Worm (Caenorhabditis elegans) whole organism, L4 larva: ENCODE measurements around the gene F54H12.4.
"Not testable (repeated sequence)": the region's sequence is repeated elsewhere in the genome, so short reads cannot be mapped to it uniquely, and the experiment has no call there.

Experiments used
- Y48G9A.11 ChIP-seq: fragments of 200-800 bp; sonication (Bioruptor generic); IDR thresholded peaks from 2 replicates; pipeline ENCODE4 v1.3.6; 2022; ENCODE audit warnings: missing genetic modification reagents, missing genetic modification characterization, missing compliant biosample characterization
- Y5F2A.4 ChIP-seq: fragments of 200-800 bp; sonication (Bioruptor generic); optimal IDR thresholded peaks from 2 replicates; lab custom pipeline; 2018; ENCODE audit warnings: mild to moderate bottlenecking, missing genetic modification characterization, missing compliant biosample characterization
- aha-1 ChIP-seq: fragments of 150-350 bp; peaks from one replicate; lab custom pipeline; 2014; ENCODE audit warnings: missing biosample characterization, missing genetic modification characterization
- attf-4 ChIP-seq: sonication (generic microtip); optimal IDR thresholded peaks from 3 replicates; lab custom pipeline; 2017; ENCODE audit warnings: missing biosample characterization, missing genetic modification characterization
- daf-19 ChIP-seq: fragments of 200-800 bp; sonication (Bioruptor generic); conservative IDR thresholded peaks from 2 replicates; pipeline ENCODE4 v1.3.6; 2022; ENCODE audit warnings: missing genetic modification characterization, missing compliant biosample characterization
- daf-8 ChIP-seq: fragments of 200-800 bp; sonication (Bioruptor generic); IDR thresholded peaks from 2 replicates; pipeline ENCODE4 v1.3.6; 2022; ENCODE audit warnings: missing genetic modification characterization, missing compliant biosample characterization
- dmd-8 ChIP-seq: fragments of 200-800 bp; sonication (Bioruptor generic); IDR thresholded peaks from 2 replicates; pipeline ENCODE4 v1.3.6; 2022; ENCODE audit warnings: missing genetic modification characterization, missing compliant biosample characterization
- dpl-1 ChIP-seq: fragments of 150-350 bp; optimal IDR thresholded peaks from 2 replicates; lab custom pipeline; 2014; ENCODE audit warnings: missing biosample characterization, missing genetic modification reagents, missing genetic modification characterization
- duxl-1 ChIP-seq: sonication (generic microtip); optimal IDR thresholded peaks from 2 replicates; lab custom pipeline; 2016; ENCODE audit warnings: mild to moderate bottlenecking, missing genetic modification characterization, moderate library complexity, missing compliant biosample characterization; ENCODE audit not compliant: poor library complexity
- egl-27 ChIP-seq: sonication (generic microtip); optimal IDR thresholded peaks from 3 replicates; lab custom pipeline; 2017; ENCODE audit warnings: missing biosample characterization, missing genetic modification reagents, missing genetic modification characterization
- gei-8 ChIP-seq: fragments of 200-800 bp; sonication (Bioruptor generic); optimal IDR thresholded peaks from 2 replicates; lab custom pipeline; 2018; ENCODE audit warnings: mild to moderate bottlenecking, missing genetic modification characterization, missing compliant biosample characterization
- lin-1 ChIP-seq: fragments of 200-800 bp; sonication (Bioruptor generic); IDR thresholded peaks from 2 replicates; pipeline ENCODE4 v1.3.6; 2022; ENCODE audit warnings: missing genetic modification reagents, missing genetic modification characterization, missing compliant biosample characterization
- lin-15B ChIP-seq: fragments of 150-350 bp; sonication (generic microtip); optimal IDR thresholded peaks from 3 replicates; lab custom pipeline; 2014; ENCODE audit warnings: missing biosample characterization, missing genetic modification characterization
- lin-38 ChIP-seq: fragments of 200-800 bp; sonication (Bioruptor generic); IDR thresholded peaks from 2 replicates; pipeline ENCODE4 v1.3.6; 2022; ENCODE audit warnings: missing genetic modification reagents, missing genetic modification characterization, missing compliant biosample characterization
- lsy-2 ChIP-seq, 2 experiments: fragments of 150-350 bp in 1 of 2; sonication (generic microtip) in 1 of 2; optimal IDR thresholded peaks; 2 replicates each; lab custom pipeline; 2014 to 2017; ENCODE audit warnings: missing biosample characterization in 2 of 2, missing genetic modification characterization in 2 of 2
- nhr-77 ChIP-seq: fragments of 150-350 bp; optimal IDR thresholded peaks from 2 replicates; lab custom pipeline; 2014; ENCODE audit warnings: missing biosample characterization, missing genetic modification characterization
- set-16 ChIP-seq: fragments of 200-800 bp; sonication (Bioruptor generic); IDR thresholded peaks from 2 replicates; pipeline ENCODE4 v1.3.6; 2022; ENCODE audit warnings: missing genetic modification reagents, missing genetic modification characterization, missing compliant biosample characterization
- spr-3 ChIP-seq: fragments of 200-800 bp; sonication (Bioruptor generic); optimal IDR thresholded peaks from 2 replicates; lab custom pipeline; 2018; ENCODE audit warnings: mild to moderate bottlenecking, missing genetic modification characterization, missing compliant biosample characterization
- unc-130 ChIP-seq: sonication (generic microtip); optimal IDR thresholded peaks from 2 replicates; lab custom pipeline; 2016; ENCODE audit warnings: missing genetic modification reagents, missing genetic modification characterization, missing compliant biosample characterization
- unc-39 ChIP-seq: sonication (generic microtip); optimal IDR thresholded peaks from 2 replicates; lab custom pipeline; 2017; ENCODE audit warnings: missing biosample characterization, missing genetic modification characterization
- unc-62 ChIP-seq, 3 experiments: fragments of 150-350 bp in 1 of 3; sonication (generic microtip); optimal IDR thresholded peaks in 2 of 3; peaks in 1 of 3; 1 replicate in 1 of 3; 2 replicates in 2 of 3; lab custom pipeline; 2014 to 2017; ENCODE audit warnings: missing biosample characterization in 3 of 3, missing genetic modification characterization in 3 of 3, missing genetic modification reagents in 3 of 3, missing genotype in 1 of 3
- vab-7 ChIP-seq: fragments of 200-800 bp; sonication (Bioruptor generic); IDR thresholded peaks from 2 replicates; pipeline ENCODE4 v1.3.6; 2022; ENCODE audit warnings: missing genetic modification reagents, missing genetic modification characterization, missing compliant biosample characterization
- zag-1 ChIP-seq: fragments of 150-350 bp; optimal IDR thresholded peaks from 2 replicates; lab custom pipeline; 2014; ENCODE audit warnings: missing biosample characterization, missing genetic modification characterization
- zip-2 ChIP-seq: fragments of 150-350 bp; optimal IDR thresholded peaks from 2 replicates; lab custom pipeline; 2014; ENCODE audit warnings: missing biosample characterization, missing genetic modification characterization
- ztf-11 ChIP-seq: fragments of 150-350 bp; optimal IDR thresholded peaks from 2 replicates; lab custom pipeline; 2014; ENCODE audit warnings: missing biosample characterization, missing genetic modification characterization

F54H12.4 gene

DNA sequence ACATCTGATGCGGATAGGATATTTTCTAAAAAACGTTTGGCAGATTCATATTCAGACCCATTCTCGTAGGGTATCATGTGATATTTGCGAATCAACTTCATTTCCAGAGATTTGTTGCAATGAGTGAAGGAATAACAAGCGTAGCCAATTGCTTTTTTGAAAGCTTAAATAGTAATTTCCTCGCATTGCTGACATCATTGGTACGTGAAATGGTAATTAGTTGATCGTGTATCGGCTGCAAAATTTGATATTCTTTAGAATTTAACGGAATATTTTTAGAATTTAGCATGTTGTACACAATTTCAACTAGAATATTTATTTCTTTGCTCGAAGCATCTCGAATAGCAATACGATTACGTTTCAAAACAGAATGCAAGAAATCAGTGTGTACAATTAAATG, at the start of gene F54H12.4:
Gene F54H12.4, minus strand, starts transcription at position 101 of the 400 bp plus-strand sequence.
- TF ChIP-seq zip-2 (tag; lab: Kevin White, UChicago); daf-19 (GFP tag; lab: Robert Waterston, UW); unc-130 (GFP tag; lab: Kevin White, UChicago): not testable (repeated sequence)

DNA sequence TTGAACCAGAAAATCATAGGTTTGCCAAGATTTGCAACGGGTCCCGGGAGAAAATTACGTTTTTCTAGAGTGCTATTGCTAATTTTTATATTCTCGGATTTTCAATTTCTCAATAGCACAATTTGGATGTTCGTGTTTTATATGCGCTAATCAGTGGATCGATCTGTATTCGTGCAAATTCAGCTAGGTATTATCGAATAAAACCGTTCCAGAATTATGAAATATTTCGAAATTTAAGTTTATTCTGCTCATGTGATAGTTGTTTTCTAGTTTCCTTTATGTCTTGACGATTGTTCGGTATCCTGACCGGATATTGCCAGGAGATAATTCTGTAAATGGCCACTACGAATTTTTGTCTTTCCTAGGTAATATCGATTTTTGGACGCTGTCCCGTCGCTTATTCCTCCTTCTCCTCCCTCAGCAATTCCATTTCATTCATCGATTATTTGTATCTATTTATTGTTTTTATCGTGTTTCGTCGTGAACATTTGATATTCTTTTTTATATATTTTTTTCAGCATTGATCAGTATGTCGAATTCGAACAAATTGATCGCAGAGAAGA, 47.8 kb upstream of the F54H12.4 start, which contains the start of gene cit-1.2:
Gene cit-1.2, plus strand, starts transcription at position 513 of the 563 bp plus-strand sequence.
- TF ChIP-seq dpl-1 (no peak), unc-62 (GFP tag; optimal IDR thresholded peaks at IDR 0.05 in 1 of 2; lab: Kevin White, UChicago) (no peak), unc-62 (tag; optimal IDR thresholded peaks at IDR 0.05; lab: Kevin White, UChicago) (no peak), zip-2 (tag; lab: Kevin White, UChicago) (peak; percentile 51), Y48G9A.11 (GFP tag; lab: Robert Waterston, UW) (no peak)

DNA sequence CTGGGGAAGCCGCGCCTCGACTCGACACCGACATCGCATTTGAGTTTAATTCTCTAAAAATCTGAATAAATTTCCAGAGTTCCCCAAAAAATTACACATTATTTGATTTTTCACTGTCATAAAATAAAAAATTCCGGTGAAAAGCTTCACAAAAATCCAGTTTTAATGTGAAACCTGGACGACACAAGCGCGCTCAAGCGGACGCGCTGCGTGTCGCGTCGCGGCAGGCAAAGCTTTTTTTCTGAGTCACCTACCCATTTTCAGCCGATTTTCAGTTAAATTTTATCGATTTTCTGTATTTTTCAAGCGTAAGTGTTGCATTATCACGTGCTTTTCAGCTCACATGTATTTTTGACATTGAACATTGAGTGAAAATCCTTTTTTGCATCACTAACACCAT, 47.2 kb upstream of the F54H12.4 start, which contains the start of gene cit-1.1:
Gene cit-1.1, minus strand, starts transcription at position 53 of the 400 bp plus-strand sequence.
- TF ChIP-seq dpl-1 = peak; percentile 37
- no peak for TF ChIP-seq unc-39 (tag; lab: Kevin White, UChicago)
- TF ChIP-seq attf-4 (tag; lab: Kevin White, UChicago) = no peak
- no peak for TF ChIP-seq zag-1
- TF ChIP-seq lsy-2 (tag; optimal IDR thresholded peaks at IDR 0.05; lab: Kevin White, UChicago) = peak in 1 of 2 experiments; percentile 35
- no peak for TF ChIP-seq gei-8 (GFP tag; lab: Kevin White, UChicago)
- no peak for TF ChIP-seq duxl-1
- TF ChIP-seq aha-1 = peak; percentile 92
- TF ChIP-seq lin-38 (GFP tag; lab: Robert Waterston, UW) = peak; percentile 81

DNA sequence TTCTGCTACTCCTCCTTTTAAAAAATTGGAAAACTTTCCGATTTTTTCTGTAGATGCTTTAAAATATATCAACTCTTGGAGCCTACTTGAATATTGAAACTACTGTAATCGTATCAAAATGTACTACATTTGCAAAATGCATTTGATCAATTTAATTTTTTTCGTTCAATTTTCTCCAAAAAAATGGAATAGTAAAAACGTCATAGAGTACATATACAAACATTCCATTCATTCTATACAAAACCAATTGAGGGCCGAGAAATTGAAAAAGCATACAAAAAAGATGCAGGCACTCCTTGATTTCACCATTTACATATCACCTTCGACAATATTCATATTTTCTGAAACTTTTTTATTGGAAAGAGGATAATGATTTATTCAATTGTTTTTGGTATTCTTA, 41.5 kb upstream of the F54H12.4 start, which contains the start of gene C06G4.6:
Gene C06G4.6, plus strand, starts transcription at position 301 of the 400 bp plus-strand sequence.
- TF ChIP-seq aha-1 (peak; percentile 29), vab-7 (GFP tag; lab: Robert Waterston, UW) (no peak)

DNA sequence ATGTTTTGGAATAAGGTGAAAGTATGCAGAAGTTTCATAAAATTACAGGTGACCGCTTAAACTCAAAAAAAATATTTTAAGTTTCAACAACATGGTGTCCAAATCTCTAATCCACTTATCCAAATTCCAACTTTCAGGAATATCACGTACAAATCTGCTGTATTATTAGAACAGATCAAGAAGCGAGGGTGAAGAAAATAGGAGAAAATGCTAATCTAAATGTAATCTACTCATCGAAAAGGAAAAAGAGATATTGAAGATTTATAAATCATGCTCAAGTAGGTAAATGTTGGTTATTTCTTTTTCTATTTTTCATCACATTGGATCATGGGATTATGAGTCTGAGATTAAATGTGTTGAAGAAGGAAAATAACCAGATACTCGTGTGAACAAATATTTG, 39.0 kb upstream of the F54H12.4 start:
- TF ChIP-seq daf-8 = no peak
- TF ChIP-seq aha-1 = peak; percentile 67
- TF ChIP-seq, all 104 proteins: peak for 1

DNA sequence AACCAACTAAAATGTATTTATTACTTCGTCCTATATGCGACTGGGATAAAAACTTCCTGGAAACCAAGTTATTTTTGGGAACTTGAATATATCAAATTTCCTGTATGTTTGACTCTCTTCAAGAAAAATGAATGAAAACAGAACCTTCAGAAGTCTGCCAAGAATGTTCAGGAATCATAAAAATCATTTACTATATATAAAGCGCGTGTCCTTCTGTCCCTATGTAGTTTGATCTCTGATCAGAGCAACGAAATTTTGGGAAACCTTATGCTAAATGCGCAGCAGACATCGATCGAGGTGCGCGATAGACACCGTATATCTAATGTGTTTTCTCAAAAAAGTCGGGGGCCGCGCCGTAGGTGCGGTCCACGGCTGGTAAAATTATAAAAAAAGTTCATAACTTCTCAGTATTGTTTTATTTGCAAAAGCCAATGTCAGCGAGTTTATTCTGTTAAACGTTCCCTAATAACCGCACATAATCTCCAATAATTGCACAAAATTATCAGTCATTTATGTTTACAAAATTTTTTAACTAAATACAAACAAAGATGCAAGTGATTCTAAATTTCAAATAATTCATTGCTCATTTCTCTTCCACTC, 35.0 kb upstream of the F54H12.4 start:
- TF ChIP-seq spr-3 (GFP tag; lab: Kevin White, UChicago) = no peak

DNA sequence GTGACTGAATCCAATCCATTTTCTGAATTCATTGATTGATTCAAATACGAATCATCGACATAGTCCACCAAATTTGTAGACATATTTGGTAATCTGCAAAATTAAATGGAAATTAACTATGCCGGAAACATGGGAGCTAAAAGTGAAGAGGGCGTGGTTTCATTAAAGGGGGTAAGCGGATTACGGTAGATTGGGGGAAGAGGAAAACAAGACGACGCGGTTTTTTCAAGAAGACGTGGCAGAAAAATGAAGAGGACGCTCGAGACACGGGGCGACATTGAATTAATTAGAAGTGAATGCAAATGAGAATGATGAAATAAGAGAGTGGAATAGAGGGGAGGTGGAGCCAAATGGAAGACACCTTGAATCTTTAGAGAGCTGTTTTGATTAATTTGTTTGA, 33.8 kb upstream of the F54H12.4 start, which contains the start of gene npr-17:
Gene npr-17, minus strand, starts transcription at position 101 of the 400 bp plus-strand sequence.
- TF ChIP-seq aha-1 = peak; percentile 50
- no peak for TF ChIP-seq egl-27 (tag; lab: Kevin White, UChicago)
- TF ChIP-seq dmd-8 (GFP tag; lab: Robert Waterston, UW) = no peak

DNA sequence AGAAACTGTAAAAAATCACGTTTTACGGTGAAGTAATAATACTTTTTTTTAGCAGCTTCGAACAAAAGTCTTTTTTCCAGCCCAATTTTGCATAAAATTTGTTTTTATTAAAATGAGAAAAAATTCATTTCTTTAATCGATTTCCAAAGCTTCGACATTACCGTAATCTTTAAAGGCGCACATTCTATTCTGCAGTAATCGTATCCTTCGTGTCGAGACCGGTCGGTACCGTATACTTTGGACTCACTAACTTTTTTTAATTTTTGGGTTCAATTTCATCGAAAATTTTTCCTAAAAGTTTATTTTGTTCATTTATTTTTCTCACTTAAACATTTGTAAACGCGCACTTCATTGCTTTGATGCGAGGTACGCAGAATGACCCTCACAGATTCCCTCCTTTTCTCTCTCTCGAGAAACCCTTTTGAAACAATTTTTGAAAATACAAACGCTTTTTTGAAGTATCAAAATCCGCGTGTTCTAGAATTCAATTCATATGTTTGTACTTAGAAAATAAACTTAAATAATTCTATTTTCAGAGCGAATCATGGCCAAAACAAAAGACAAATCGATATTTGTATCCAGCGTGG, 24.1 kb upstream of the F54H12.4 start, which contains the start of gene hrpk-2:
Gene hrpk-2, plus strand, starts transcription at position 537 of the 587 bp plus-strand sequence.
- TF ChIP-seq ztf-11 (tag; lab: Kevin White, UChicago) (no peak), Y5F2A.4 (GFP tag; lab: Kevin White, UChicago) (no peak), lin-15B (tag; lab: Kevin White, UChicago) (no peak), unc-39 (tag; lab: Kevin White, UChicago) (no peak), set-16 (no peak), gei-8 (GFP tag; lab: Kevin White, UChicago) (no peak), lin-1 (GFP tag; lab: Robert Waterston, UW) (no peak), nhr-77 (tag; lab: Kevin White, UChicago) (no peak), dpl-1 (no peak), unc-62 (GFP tag; optimal IDR thresholded peaks at IDR 0.05 in 1 of 2; lab: Kevin White, UChicago) (no peak), unc-62 (tag; optimal IDR thresholded peaks at IDR 0.05; lab: Kevin White, UChicago) (no peak)
